Fruit fly (Drosophila melanogaster) whole organism, embryonic: Measurements from ENCODE around the gene CG9328.
A peak's percentile ranks its signal among the peaks of the same experiment; 100 is the strongest.

Source experiments
- ATbp ChIP-seq: fragments of 200-800 bp; sonication (Bioruptor generic); optimal IDR thresholded peaks from 2 replicates; lab custom pipeline; 2017; ENCODE audit warnings: missing biosample characterization, mild to moderate bottlenecking, missing genetic modification characterization, missing genetic modification reagents
- Ada2b ChIP-seq: fragments of 200-800 bp; sonication (Bioruptor generic); IDR thresholded peaks from 2 replicates; pipeline ENCODE4 v1.3.6; 2022; ENCODE audit warnings: missing biosample characterization, missing genetic modification characterization
- Blimp-1 ChIP-seq: fragments of 200-800 bp; sonication (Bioruptor generic); optimal IDR thresholded peaks from 3 replicates; lab custom pipeline; 2018; ENCODE audit warnings: missing biosample characterization, missing genetic modification characterization, mild to moderate bottlenecking, moderate library complexity, missing genetic modification reagents
- CG10431 ChIP-seq: fragments of 200-800 bp; sonication (Bioruptor generic); optimal IDR thresholded peaks from 3 replicates; lab custom pipeline; 2018; ENCODE audit warnings: missing biosample characterization, mild to moderate bottlenecking, missing genetic modification characterization
- CG11398 ChIP-seq: fragments of 200-800 bp; sonication (Bioruptor generic); optimal IDR thresholded peaks from 2 replicates; lab custom pipeline; 2016; ENCODE audit warnings: missing biosample characterization, missing genetic modification characterization
- CG11560 ChIP-seq: fragments of 200-800 bp; sonication (Bioruptor generic); IDR thresholded peaks from 3 replicates; pipeline ENCODE4 v1.3.6; 2022; ENCODE audit warnings: missing biosample characterization, missing genetic modification characterization
- CG11695 ChIP-seq: fragments of 200-800 bp; sonication (Bioruptor generic); IDR thresholded peaks from 3 replicates; pipeline ENCODE4 v1.3.6; 2022; ENCODE audit warnings: missing biosample characterization, missing genetic modification characterization
- CG13287 ChIP-seq: fragments of 200-800 bp; sonication (Bioruptor generic); IDR thresholded peaks from 2 replicates; pipeline ENCODE4 v1.3.6; 2022; ENCODE audit warnings: missing biosample characterization, missing genetic modification characterization; ENCODE audit not compliant: partially characterized antibody
- CG14014 ChIP-seq: fragments of 200-800 bp; sonication (Bioruptor generic); IDR thresholded peaks from 2 replicates; pipeline ENCODE4 v1.3.6; 2022; ENCODE audit warnings: missing biosample characterization, missing genetic modification characterization
- CG14965 ChIP-seq: fragments of 200-800 bp; sonication (Bioruptor generic); optimal IDR thresholded peaks from 2 replicates; lab custom pipeline; 2016; ENCODE audit warnings: missing biosample characterization, missing genetic modification characterization, borderline replicate concordance
- CG15269 ChIP-seq: fragments of 200-800 bp; sonication (Bioruptor generic); optimal IDR thresholded peaks from 2 replicates; lab custom pipeline; 2018; ENCODE audit warnings: missing biosample characterization, mild to moderate bottlenecking, missing genetic modification characterization, moderate library complexity
- CG17328 ChIP-seq: fragments of 200-800 bp; sonication (Bioruptor generic); IDR thresholded peaks from 2 replicates; pipeline ENCODE4 v1.3.6; 2022; ENCODE audit warnings: missing biosample characterization, missing genetic modification characterization
- CG18011 ChIP-seq: fragments of 200-800 bp; sonication (Bioruptor generic); optimal IDR thresholded peaks from 2 replicates; lab custom pipeline; 2017; ENCODE audit warnings: missing biosample characterization, missing genetic modification characterization, mild to moderate bottlenecking, moderate library complexity, missing genotype
- CG30020 ChIP-seq: fragments of 200-800 bp; optimal IDR thresholded peaks from 2 replicates; lab custom pipeline; 2019; ENCODE audit warnings: missing biosample characterization, mild to moderate bottlenecking, missing genetic modification characterization, moderate library complexity
- CG30403 ChIP-seq: fragments of 200-800 bp; sonication (Bioruptor generic); optimal IDR thresholded peaks from 3 replicates; lab custom pipeline; 2016; ENCODE audit warnings: missing biosample characterization, missing genetic modification characterization
- CG3163 ChIP-seq: fragments of 200-800 bp; sonication (Bioruptor generic); optimal IDR thresholded peaks from 3 replicates; lab custom pipeline; 2016; ENCODE audit warnings: missing biosample characterization, missing genetic modification characterization
- CG34376 ChIP-seq: fragments of 200-800 bp; sonication (Bioruptor generic); optimal IDR thresholded peaks from 2 replicates; lab custom pipeline; 2018; ENCODE audit warnings: missing biosample characterization, mild to moderate bottlenecking, missing genetic modification characterization
- CG3847 ChIP-seq: fragments of 200-800 bp; sonication (Bioruptor generic); IDR thresholded peaks from 2 replicates; pipeline ENCODE4 v1.3.6; 2022; ENCODE audit warnings: missing biosample characterization, missing genetic modification characterization
- CG4282 ChIP-seq: fragments of 200-800 bp; sonication (Bioruptor generic); optimal IDR thresholded peaks from 2 replicates; lab custom pipeline; 2016; ENCODE audit warnings: missing biosample characterization, missing genetic modification characterization
- CG4707 ChIP-seq: fragments of 200-800 bp; sonication (Bioruptor generic); optimal IDR thresholded peaks from 2 replicates; lab custom pipeline; 2018; ENCODE audit warnings: missing biosample characterization, mild to moderate bottlenecking, missing genetic modification characterization, moderate library complexity
- CG9932 ChIP-seq: fragments of 200-800 bp; sonication (Bioruptor generic); IDR thresholded peaks from 2 replicates; pipeline ENCODE4 v1.3.6; 2022; ENCODE audit warnings: missing biosample characterization, missing genetic modification characterization
- D19B ChIP-seq: fragments of 200-800 bp; sonication (Bioruptor generic); optimal IDR thresholded peaks from 2 replicates; lab custom pipeline; 2017; ENCODE audit warnings: missing biosample characterization, mild to moderate bottlenecking, missing genetic modification characterization
- Deaf1 ChIP-seq: fragments of 200-800 bp; optimal IDR thresholded peaks from 3 replicates; lab custom pipeline; 2019; ENCODE audit warnings: missing biosample characterization, mild to moderate bottlenecking, missing genetic modification characterization, moderate library complexity
- Dll ChIP-seq: fragments of 200-800 bp; sonication (Bioruptor generic); IDR thresholded peaks from 4 replicates; pipeline ENCODE4 v1.3.6; 2022; ENCODE audit warnings: missing biosample characterization, missing genetic modification characterization; ENCODE audit not compliant: partially characterized antibody
- Drgx ChIP-seq: fragments of 200-800 bp; sonication (Bioruptor generic); IDR thresholded peaks from 2 replicates; pipeline ENCODE4 v1.3.6; 2022; ENCODE audit warnings: missing biosample characterization, missing genetic modification characterization
- Eip74EF ChIP-seq, 2 experiments: fragments of 200-800 bp in 1 of 2; fragments of >200 bp in 1 of 2; sonication (Bioruptor generic) in 1 of 2; optimal IDR thresholded peaks; 2 replicates each; lab custom pipeline; 2017 to 2019; ENCODE audit warnings: missing biosample characterization in 2 of 2, missing genetic modification characterization in 2 of 2, mild to moderate bottlenecking in 1 of 2, moderate library complexity in 1 of 2
- Ets65A ChIP-seq: fragments of 200-800 bp; sonication (Bioruptor generic); peaks from one replicate; lab custom pipeline; 2016; ENCODE audit warnings: missing biosample characterization, missing genetic modification characterization
- HLH4C ChIP-seq: fragments of 200-800 bp; sonication (Bioruptor generic); IDR thresholded peaks from 3 replicates; pipeline ENCODE4 v1.3.6; 2022; ENCODE audit warnings: missing biosample characterization, missing genetic modification characterization; ENCODE audit not compliant: partially characterized antibody
- Lhr ChIP-seq: fragments of 200-800 bp; sonication (Bioruptor generic); optimal IDR thresholded peaks from 3 replicates; lab custom pipeline; 2017; ENCODE audit warnings: mild to moderate bottlenecking, missing biosample characterization, missing genetic modification reagents, missing genetic modification characterization
- Opbp ChIP-seq: fragments of 200-800 bp; sonication (Bioruptor generic); IDR thresholded peaks from 3 replicates; pipeline ENCODE4 v1.3.6; 2022; ENCODE audit warnings: missing biosample characterization, missing genetic modification characterization; ENCODE audit not compliant: partially characterized antibody
- PHDP ChIP-seq: fragments of 200-800 bp; sonication (Bioruptor generic); optimal IDR thresholded peaks from 3 replicates; lab custom pipeline; 2018; ENCODE audit warnings: missing biosample characterization, mild to moderate bottlenecking, missing genetic modification characterization, moderate library complexity
- TFAM ChIP-seq: fragments of 200-800 bp; sonication (Bioruptor generic); optimal IDR thresholded peaks from 2 replicates; lab custom pipeline; 2017; ENCODE audit warnings: missing biosample characterization, missing genetic modification characterization, inconsistent platforms
- amos ChIP-seq: fragments of 200-800 bp; sonication (Bioruptor generic); IDR thresholded peaks from 2 replicates; pipeline ENCODE4 v1.3.6; 2022; ENCODE audit warnings: missing biosample characterization, missing genetic modification characterization; ENCODE audit not compliant: partially characterized antibody
- ato ChIP-seq: fragments of 200-800 bp; sonication (Bioruptor generic); IDR thresholded peaks from 2 replicates; pipeline ENCODE4 v1.3.6; 2022; ENCODE audit warnings: missing biosample characterization, missing genetic modification characterization; ENCODE audit not compliant: partially characterized antibody
- chinmo ChIP-seq: fragments of 200-800 bp; sonication (Bioruptor generic); IDR thresholded peaks from 4 replicates; pipeline ENCODE4 v1.3.6; 2022; ENCODE audit warnings: missing biosample characterization, missing genetic modification characterization; ENCODE audit not compliant: partially characterized antibody
- gsb ChIP-seq: fragments of 200-800 bp; sonication (Bioruptor generic); IDR thresholded peaks from 2 replicates; pipeline ENCODE4 v1.3.6; 2022; ENCODE audit warnings: missing biosample characterization, missing genetic modification characterization
- hkb ChIP-seq, 2 experiments: fragments of 200-800 bp in 1 of 2; fragments of >200 bp in 1 of 2; sonication (Bioruptor generic) in 1 of 2; IDR thresholded peaks in 1 of 2; optimal IDR thresholded peaks in 1 of 2; 2 replicates each; pipeline versions ENCODE4 v1.3.6 to Lab custom; 2017 to 2022; ENCODE audit warnings: missing biosample characterization in 1 of 2, missing genetic modification characterization in 1 of 2
- jigr1 ChIP-seq: fragments of 200-800 bp; sonication (Bioruptor generic); IDR thresholded peaks from 3 replicates; pipeline ENCODE4 v1.3.6; 2022; ENCODE audit warnings: missing biosample characterization, missing genetic modification characterization
- onecut ChIP-seq: fragments of 200-800 bp; sonication (Bioruptor generic); IDR thresholded peaks from 2 replicates; pipeline ENCODE4 v1.3.6; 2022; ENCODE audit warnings: missing biosample characterization, missing genetic modification characterization
- phol ChIP-seq: fragments of 200-800 bp; sonication (Bioruptor generic); optimal IDR thresholded peaks from 3 replicates; lab custom pipeline; 2018; ENCODE audit warnings: missing biosample characterization, mild to moderate bottlenecking, missing genetic modification characterization, moderate library complexity
- salm ChIP-seq: fragments of 200-800 bp; sonication (Bioruptor generic); optimal IDR thresholded peaks from 2 replicates; lab custom pipeline; 2018; ENCODE audit warnings: missing biosample characterization, mild to moderate bottlenecking, missing genetic modification characterization
- sd ChIP-seq: fragments of 200-800 bp; sonication (Bioruptor generic); optimal IDR thresholded peaks from 3 replicates; lab custom pipeline; 2018; ENCODE audit warnings: missing biosample characterization, mild to moderate bottlenecking, missing genetic modification characterization, moderate library complexity
- sob ChIP-seq: fragments of 200-800 bp; sonication (Bioruptor generic); IDR thresholded peaks from 2 replicates; pipeline ENCODE4 v1.3.6; 2022; ENCODE audit warnings: missing biosample characterization, missing genetic modification characterization
- vfl ChIP-seq: fragments of 200-800 bp; sonication (Bioruptor generic); optimal IDR thresholded peaks from 2 replicates; lab custom pipeline; 2016; ENCODE audit warnings: missing biosample characterization, missing genetic modification characterization
- vnd ChIP-seq: fragments of 200-800 bp; sonication (Bioruptor generic); IDR thresholded peaks from 3 replicates; pipeline ENCODE4 v1.3.6; 2022; ENCODE audit warnings: missing biosample characterization, missing genetic modification characterization; ENCODE audit not compliant: partially characterized antibody
- yki ChIP-seq: fragments of >200 bp; optimal IDR thresholded peaks from 3 replicates; lab custom pipeline; 2018

CG9328 gene

dm6 chr2L:20821249-20822024 is 23.9 kb downstream of the CG9328 start (continued):
- TF ChIP-seq hkb (optimal IDR thresholded peaks at IDR 0.05; lab: Kevin White, UChicago) = no peak
- TF ChIP-seq hkb (GFP tag; IDR thresholded peaks at IDR 0.05; lab: Robert Waterston, UW) = no peak
- TF ChIP-seq sd (tag; lab: Kevin White, UChicago) = peak; percentile 9
- TF ChIP-seq yki (lab: Kevin White, UChicago) = peak; percentile 80
- TF ChIP-seq Blimp-1 (GFP tag; lab: Kevin White, UChicago) = peak; percentile 63
- TF ChIP-seq CG15269 = no peak
- no peak for TF ChIP-seq salm
- TF ChIP-seq CG30403 (GFP tag; lab: Kevin White, UChicago) = no peak
- no peak for TF ChIP-seq Ada2b
- TF ChIP-seq sob (GFP tag; lab: Robert Waterston, UW) = no peak; the same call in 1 of the 2 replicates
- peak; percentile 39 for TF ChIP-seq CG34376 (GFP tag; lab: Kevin White, UChicago)
- TF ChIP-seq gsb (GFP tag; lab: Robert Waterston, UW) = no peak
- TF ChIP-seq CG3847 (GFP tag; lab: Robert Waterston, UW) = peak; percentile 30; the same call in 1 of the 2 replicates
- TF ChIP-seq HLH4C (GFP tag; lab: Robert Waterston, UW) = peak; percentile 38; the same call in 1 of the 3 replicates
- no peak for TF ChIP-seq CG18011 (GFP tag; lab: Kevin White, UChicago)
- no peak for TF ChIP-seq jigr1 (GFP tag; lab: Robert Waterston, UW)
- TF ChIP-seq phol (tag; lab: Kevin White, UChicago) = peak; percentile 5
- peak; percentile 70; the same call in 3 of the 4 replicates for TF ChIP-seq Dll (GFP tag; lab: Robert Waterston, UW)
- TF ChIP-seq amos (GFP tag; lab: Robert Waterston, UW) = no peak
- TF ChIP-seq TFAM (GFP tag; lab: Kevin White, UChicago) = no peak
- peak; percentile 48; the same call in 1 of the 3 replicates for TF ChIP-seq Opbp (GFP tag; lab: Robert Waterston, UW)
- no peak for TF ChIP-seq CG11560
- peak in 1 of 2 experiments; percentile 21 for TF ChIP-seq Eip74EF (GFP tag; optimal IDR thresholded peaks at IDR 0.05; lab: Kevin White, UChicago)
- peak; percentile 41; the same call in 1 of the 2 replicates for TF ChIP-seq onecut (GFP tag; lab: Robert Waterston, UW)
- no peak for TF ChIP-seq D19B (GFP tag; lab: Kevin White, UChicago)
- no peak for TF ChIP-seq vfl (GFP tag; lab: Kevin White, UChicago)
- no peak for TF ChIP-seq CG3163 (GFP tag; lab: Kevin White, UChicago)
- peak; percentile 67; the same call in 2 of the 3 replicates for TF ChIP-seq CG11695 (GFP tag; lab: Robert Waterston, UW)
- peak; percentile 23 for TF ChIP-seq Lhr
- no peak for TF ChIP-seq CG14014 (GFP tag; lab: Robert Waterston, UW)
- peak; percentile 79 for TF ChIP-seq Deaf1 (tag; lab: Kevin White, UChicago)
- TF ChIP-seq CG30020 (tag; lab: Kevin White, UChicago) = no peak
- TF ChIP-seq CG13287 (GFP tag; lab: Robert Waterston, UW) = peak; percentile 56
- no peak for TF ChIP-seq CG11398
- TF ChIP-seq CG9932 (GFP tag; lab: Robert Waterston, UW) = no peak
- peak; percentile 82; the same call in 3 of the 4 replicates for TF ChIP-seq chinmo
- peak; percentile 36 for TF ChIP-seq CG10431 (GFP tag; lab: Kevin White, UChicago)
- no peak for TF ChIP-seq CG4282 (GFP tag; lab: Kevin White, UChicago)
- 0 out of 3 replicates have a peak, but pooled peaks have one; percentile 36 for TF ChIP-seq vnd (GFP tag; lab: Robert Waterston, UW)
- TF ChIP-seq CG17328 (GFP tag; lab: Robert Waterston, UW) = peak; percentile 33; the same call in 1 of the 2 replicates
- no peak for TF ChIP-seq ATbp
- TF ChIP-seq CG4707 (GFP tag; lab: Kevin White, UChicago) = no peak
- 0 out of 2 replicates have a peak, but pooled peaks have one; percentile 50 for TF ChIP-seq ato (GFP tag; lab: Robert Waterston, UW)
- no peak for TF ChIP-seq Ets65A (GFP tag; lab: Kevin White, UChicago)
- TF ChIP-seq PHDP (tag; lab: Kevin White, UChicago) = no peak
- TF ChIP-seq CG14965 (GFP tag; lab: Kevin White, UChicago) = no peak
- TF ChIP-seq Drgx (GFP tag; lab: Robert Waterston, UW) = peak; percentile 77
